Worm (Caenorhabditis elegans): ENCODE measurements around the gene B0252.1.

DNA sequence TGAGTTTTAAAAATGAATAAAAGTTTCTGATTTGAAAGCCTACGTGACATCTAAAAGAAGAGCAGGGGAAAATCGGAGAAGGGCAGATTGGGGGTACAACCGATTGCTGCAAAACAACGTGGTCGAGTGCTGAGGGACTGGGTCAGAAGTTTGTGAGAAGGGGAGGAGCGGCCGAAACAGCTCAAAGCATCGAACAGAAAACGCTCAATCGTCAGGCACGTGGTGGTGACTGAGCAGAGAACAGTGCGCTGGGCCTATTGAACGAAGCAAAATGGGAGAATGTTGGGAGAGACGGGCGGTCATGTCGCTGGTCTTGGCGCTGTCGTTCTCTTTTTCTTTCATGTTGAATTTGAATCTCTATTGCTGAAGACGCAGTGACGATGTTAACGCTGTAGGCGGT is 28.3 kb upstream of the B0252.1 start:
- no peak for TF ChIP-seq ceh-28 (tag; optimal IDR thresholded peaks at IDR 0.05)
- TF ChIP-seq nhr-11 (tag; optimal IDR thresholded peaks at IDR 0.05), result no peak
- peak; percentile 89 for TF ChIP-seq lin-39 (tag; optimal IDR thresholded peaks at IDR 0.05)
- no peak for TF ChIP-seq ZK546.5 (tag; optimal IDR thresholded peaks at IDR 0.05)
- TF ChIP-seq ceh-16 (tag; optimal IDR thresholded peaks at IDR 0.05), result no peak
- no peak for TF ChIP-seq ztf-4 (tag; optimal IDR thresholded peaks at IDR 0.05)
- TF ChIP-seq nhr-12 (tag; optimal IDR thresholded peaks at IDR 0.05), result no peak
- TF ChIP-seq ama-1 (optimal IDR thresholded peaks at IDR 0.05), result peak; percentile 97
- TF ChIP-seq mdl-1 (tag; optimal IDR thresholded peaks at IDR 0.05), result peak; percentile 82
- TF ChIP-seq elt-2 (tag; optimal IDR thresholded peaks at IDR 0.05), result peak; percentile 67
- TF ChIP-seq pha-4 (tag; optimal IDR thresholded peaks at IDR 0.05), result peak; percentile 81
- no peak for TF ChIP-seq ceh-82 (tag; optimal IDR thresholded peaks at IDR 0.05)
- TF ChIP-seq nhr-77 (tag; optimal IDR thresholded peaks at IDR 0.05), result no peak
